Worm (Caenorhabditis elegans): ENCODE measurements around the gene F41F3.1.

- TF ChIP-seq cnd-1 (tag; optimal IDR thresholded peaks at IDR 0.05) (no peak), nhr-28 (tag; optimal IDR thresholded peaks at IDR 0.05) (no peak), sptf-1 (tag; optimal IDR thresholded peaks at IDR 0.05) (no peak), snpc-4 (tag; optimal IDR thresholded peaks at IDR 0.05) (no peak), lin-13 (tag; optimal IDR thresholded peaks at IDR 0.05) (no peak), lsy-2 (tag; optimal IDR thresholded peaks at IDR 0.05) (no peak), mep-1 (tag; optimal IDR thresholded peaks at IDR 0.05) (no peak), mls-2 (tag; optimal IDR thresholded peaks at IDR 0.05) (no peak), unc-62 (GFP tag; optimal IDR thresholded peaks at IDR 0.05) (no peak), drap-1 (GFP tag; optimal IDR thresholded peaks at IDR 0.05) (no peak), bed-3 (GFP tag; optimal IDR thresholded peaks at IDR 0.05) (no peak), elt-1 (tag; optimal IDR thresholded peaks at IDR 0.05; ENCODE audit: borderline replicate concordance, insufficient read depth) (no peak), ceh-43 (GFP tag; optimal IDR thresholded peaks at IDR 0.05) (no peak)
These were observed 47.5 kb upstream of the F41F3.1 start, which contains the start of gene txt-6 for ce11 chrV:4606828-4607227.
